Worm (Caenorhabditis elegans): ENCODE data around the gene nas-15.

DNA sequence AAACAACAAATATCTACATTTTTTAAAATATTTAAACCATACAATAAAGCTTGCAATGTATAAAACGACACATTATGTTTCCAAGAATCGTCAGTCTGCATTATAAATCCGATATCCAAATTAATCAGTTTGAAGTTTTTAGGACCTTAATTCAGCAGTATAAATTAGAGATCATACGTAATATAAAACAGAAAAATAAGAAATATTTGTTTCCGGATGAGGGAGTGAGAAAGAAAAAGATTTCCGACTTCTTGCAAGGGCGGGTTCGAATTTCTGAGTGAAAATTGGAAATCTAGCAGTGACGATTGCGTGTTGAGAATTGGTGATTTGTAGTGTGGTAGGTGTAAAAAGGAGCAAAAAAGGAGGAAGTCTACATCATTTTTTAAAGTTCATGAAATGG is 41.9 kb upstream of the nas-15 start, which contains the start of gene npr-19:
- no peak for TF ChIP-seq dao-5 (tag; optimal IDR thresholded peaks at IDR 0.05)
- no peak for TF ChIP-seq him-1 (tag; optimal IDR thresholded peaks at IDR 0.05)
